Worm (Caenorhabditis elegans) whole organism, midembryonic: Measurements from ENCODE around the gene B0024.3.
A peak's percentile ranks its signal among the peaks of the same experiment; 100 is the strongest.

Experiments used
- flt-1 ChIP-seq: fragments of 200-800 bp; sonication (Bioruptor generic); IDR thresholded peaks from 2 replicates; pipeline ENCODE4 v1.3.6; 2022; ENCODE audit warnings: missing genetic modification characterization, missing compliant biosample characterization
- tab-1 ChIP-seq: fragments of 200-800 bp; sonication (Bioruptor generic); IDR thresholded peaks from 2 replicates; pipeline ENCODE4 v1.3.6; 2022; ENCODE audit warnings: missing genetic modification characterization, missing compliant biosample characterization

DNA sequence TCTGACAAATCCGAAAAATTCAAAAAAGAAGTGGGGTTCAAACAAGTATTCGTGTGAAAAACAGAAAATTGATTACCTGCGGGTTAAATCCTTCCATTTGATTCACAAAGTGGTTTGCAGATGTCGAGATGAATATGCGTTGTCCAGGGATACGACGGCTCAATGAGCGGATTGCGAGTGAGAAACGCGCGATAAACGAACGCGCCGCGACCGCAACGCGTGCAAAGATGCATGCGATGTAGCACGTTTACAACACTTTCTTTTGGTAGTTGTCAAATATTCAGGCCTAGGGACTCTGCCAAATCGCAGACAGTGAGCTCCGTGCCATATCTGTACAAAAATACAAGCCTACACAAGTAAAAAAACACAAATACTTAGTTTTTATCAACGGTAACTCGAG lies 48.7 kb upstream of the B0024.3 start, which contains the start of gene fubl-1:
- 0 out of 2 replicates have a peak, but pooled peaks have one; percentile 46 for TF ChIP-seq tab-1
- TF ChIP-seq flt-1 (GFP tag; lab: Robert Waterston, UW) = no peak
